Worm (Caenorhabditis elegans) whole organism, mixed stage, embryonic: Measurements from ENCODE around the gene unc-76.

Experiments used
- ces-1 ChIP-seq: fragments of 150-350 bp; optimal IDR thresholded peaks from 2 replicates; lab custom pipeline; 2014; ENCODE audit warnings: missing biosample characterization, missing genetic modification reagents, missing genetic modification characterization
- cnd-1 ChIP-seq: fragments of 200-800 bp; sonication (Bioruptor generic); optimal IDR thresholded peaks from 2 replicates; lab custom pipeline; 2018; ENCODE audit warnings: mild to moderate bottlenecking, missing genetic modification characterization, missing compliant biosample characterization
- elt-3 ChIP-seq: fragments of 150-350 bp; optimal IDR thresholded peaks from 2 replicates; lab custom pipeline; 2014; ENCODE audit warnings: missing biosample characterization, missing genetic modification characterization
- lin-13 ChIP-seq: fragments of 150-350 bp; optimal IDR thresholded peaks from 2 replicates; lab custom pipeline; 2014; ENCODE audit warnings: missing biosample characterization, missing genetic modification characterization
- mls-2 ChIP-seq: sonication (generic microtip); optimal IDR thresholded peaks from 2 replicates; lab custom pipeline; 2016; ENCODE audit warnings: mild to moderate bottlenecking, missing genetic modification characterization, moderate library complexity, missing compliant biosample characterization
- nhr-237 ChIP-seq: fragments of 150-350 bp; optimal IDR thresholded peaks from 2 replicates; lab custom pipeline; 2014; ENCODE audit warnings: missing biosample characterization, missing genetic modification characterization
- unc-39 ChIP-seq: fragments of 150-350 bp; optimal IDR thresholded peaks from 2 replicates; lab custom pipeline; 2014; ENCODE audit warnings: missing biosample characterization, missing genetic modification characterization

DNA sequence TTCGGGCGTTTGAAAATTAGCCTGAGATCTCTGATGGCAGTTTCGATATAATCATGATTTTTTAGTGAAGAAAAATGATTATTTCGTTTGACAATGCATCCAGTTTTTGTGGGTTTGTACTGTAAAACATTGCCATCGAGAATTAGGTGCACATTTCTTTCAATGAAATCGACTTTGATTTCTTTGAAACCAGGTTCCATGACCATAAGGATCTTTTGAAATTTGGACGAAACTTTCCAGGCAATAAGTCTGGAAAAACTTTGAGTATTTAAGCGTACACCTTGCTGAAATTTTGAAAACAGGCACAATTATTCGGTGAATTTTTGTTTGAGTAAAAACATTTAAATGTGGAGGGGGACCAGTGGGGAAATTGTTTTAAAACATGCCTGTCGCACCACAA lies 19.8 kb upstream of the unc-76 start:
- TF ChIP-seq lin-13 (tag; lab: Kevin White, UChicago) (no peak), unc-39 (tag; lab: Kevin White, UChicago) (no peak), nhr-237 (tag; lab: Kevin White, UChicago) (no peak), mls-2 (tag; lab: Kevin White, UChicago) (no peak), elt-3 (no peak), ces-1 (GFP tag; lab: Kevin White, UChicago) (no peak), cnd-1 (tag; lab: Kevin White, UChicago) (no peak)
